Worm (Caenorhabditis elegans): ENCODE measurements around the gene F18A1.7.

ce11 chrII:7642016-7642653 lies 21.4 kb downstream of the F18A1.7 start:
- TF ChIP-seq elt-2 (tag; optimal IDR thresholded peaks at IDR 0.05) (no peak), sox-4 (tag; optimal IDR thresholded peaks at IDR 0.05) (no peak), ztf-11 (tag; optimal IDR thresholded peaks at IDR 0.05) (peak in 1 of 2 experiments; percentile 36), nhr-77 (tag; optimal IDR thresholded peaks at IDR 0.05) (no peak), nhr-11 (tag; optimal IDR thresholded peaks at IDR 0.05) (no peak), zag-1 (tag; optimal IDR thresholded peaks at IDR 0.05) (peak; percentile 64), nhr-237 (tag; optimal IDR thresholded peaks at IDR 0.05) (no peak), alr-1 (tag; optimal IDR thresholded peaks at IDR 0.05; ENCODE audit: borderline replicate concordance) (no peak), skn-1 (tag; optimal IDR thresholded peaks at IDR 0.05) (no peak)

Measured in whole organism, L1 larva.